Worm (Caenorhabditis elegans): Measurements from ENCODE around the gene Y39B6A.25.
A peak's percentile ranks its signal among the peaks of the same experiment; 100 is the strongest.

Gene Y39B6A.25

ce11 chrV:19026163-19026562, at the start of gene Y39B6A.25:
Gene Y39B6A.25, plus strand, starts transcription at chrV:19026463.
- no peak for TF ChIP-seq lin-35 (GFP tag; optimal IDR thresholded peaks at IDR 0.05)

ce11 chrV:18976539-18976938, 49.7 kb upstream of the Y39B6A.25 start:
- TF ChIP-seq egrh-3 (GFP tag; IDR thresholded peaks at IDR 0.05) (no peak), nhr-90 (tag; optimal IDR thresholded peaks at IDR 0.05) (no peak)

ce11 chrV:18977876-18978275, 48.4 kb upstream of the Y39B6A.25 start, which contains the start of gene Y39B6A.41:
Gene Y39B6A.41, minus strand, starts transcription at chrV:18977976.
- TF ChIP-seq Y53G8AR.9 (GFP tag; conservative IDR thresholded peaks at IDR 0.05) (no peak), cebp-2 (GFP tag; IDR thresholded peaks at IDR 0.05) (no peak), nhr-179 (tag; optimal IDR thresholded peaks at IDR 0.05) (no peak), Y79H2A.3 (GFP tag; conservative IDR thresholded peaks at IDR 0.05) (no peak), Y53F4B.3 (GFP tag; IDR thresholded peaks at IDR 0.05) (no peak), lsy-27 (tag; optimal IDR thresholded peaks at IDR 0.05; ENCODE audit: borderline replicate concordance, insufficient read depth) (no peak), ztf-6 (GFP tag; IDR thresholded peaks at IDR 0.05) (no peak), nhr-90 (tag; optimal IDR thresholded peaks at IDR 0.05) (no peak), aptf-2 (GFP tag; conservative IDR thresholded peaks at IDR 0.05) (no peak), egl-18 (GFP tag; IDR thresholded peaks at IDR 0.05) (no peak), T26A5.8 (tag; optimal IDR thresholded peaks at IDR 0.05) (no peak), F57A8.1 (GFP tag; optimal IDR thresholded peaks at IDR 0.05) (no peak), sea-2 (GFP tag; IDR thresholded peaks at IDR 0.05) (no peak), tbx-9 (tag; optimal IDR thresholded peaks at IDR 0.05; ENCODE audit: borderline replicate concordance) (no peak), tlf-1 (GFP tag; optimal IDR thresholded peaks at IDR 0.05) (no peak)

- TF ChIP-seq hmg-1.2 (GFP tag; IDR thresholded peaks at IDR 0.05) (no peak), lin-40 (tag; optimal IDR thresholded peaks at IDR 0.05) (no peak), hmg-20 (GFP tag; IDR thresholded peaks at IDR 0.05) (no peak), nhr-80 (tag; optimal IDR thresholded peaks at IDR 0.05) (peak; percentile 60)
Observed at ce11 chrV:18978301-18978700, 48.0 kb upstream of the Y39B6A.25 start.

ce11 chrV:18980091-18980490, 46.2 kb upstream of the Y39B6A.25 start:
- TF ChIP-seq K11D2.4 (GFP tag; IDR thresholded peaks at IDR 0.05) (0 out of 2 replicates have a peak, but pooled peaks have one; percentile 9), F33H1.4 (GFP tag; IDR thresholded peaks at IDR 0.05) (0 out of 2 replicates have a peak, but pooled peaks have one; percentile 22), madf-6 (GFP tag; IDR thresholded peaks at IDR 0.05) (0 out of 2 replicates have a peak, but pooled peaks have one; percentile 15), bed-1 (GFP tag; IDR thresholded peaks at IDR 0.05) (0 out of 2 replicates have a peak, but pooled peaks have one; percentile 25), lin-26 (GFP tag; IDR thresholded peaks at IDR 0.05) (0 out of 2 replicates have a peak, but pooled peaks have one; percentile 22), let-526 (GFP tag; IDR thresholded peaks at IDR 0.05) (0 out of 2 replicates have a peak, but pooled peaks have one; percentile 17), madf-3 (GFP tag; IDR thresholded peaks at IDR 0.05) (peak; percentile 8; the same call in 1 of the 2 replicates)

ce11 chrV:18980980-18981529, 45.2 kb upstream of the Y39B6A.25 start, which contains the start of the genes mrps-35 and sws-1:
Gene mrps-35, plus strand, starts transcription at chrV:18981306.
Gene sws-1, minus strand, starts transcription at chrV:18981479.
- no peak for TF ChIP-seq hlh-12 (tag; optimal IDR thresholded peaks at IDR 0.05)
- TF ChIP-seq lin-40 (tag; optimal IDR thresholded peaks at IDR 0.05) = no peak
- peak in 2 of 3 experiments; percentile 25 to 72 for TF ChIP-seq lin-35 (GFP tag; optimal IDR thresholded peaks at IDR 0.05)
- TF ChIP-seq Y56A3A.18 (GFP tag; IDR thresholded peaks at IDR 0.05) = no peak
- TF ChIP-seq B0261.1 (tag; optimal IDR thresholded peaks at IDR 0.05) = no peak
- TF ChIP-seq rec-8 (tag; optimal IDR thresholded peaks at IDR 0.05) = peak; percentile 11 to 71
- TF ChIP-seq rcor-1 (GFP tag; IDR thresholded peaks at IDR 0.05) = peak; percentile 66
- TF ChIP-seq F52B5.7 (tag; optimal IDR thresholded peaks at IDR 0.05) = no peak
- peak; percentile 41; the same call in 1 of the 2 replicates for TF ChIP-seq F33H1.4 (GFP tag; IDR thresholded peaks at IDR 0.05)
- TF ChIP-seq Y95B8A.8 (GFP tag; IDR thresholded peaks at IDR 0.05) = 0 out of 2 replicates have a peak, but pooled peaks have one; percentile 33
- no peak for TF ChIP-seq madf-3 (GFP tag; IDR thresholded peaks at IDR 0.05)
- no peak for TF ChIP-seq ztf-26 (tag; optimal IDR thresholded peaks at IDR 0.05)
- TF ChIP-seq ztf-22 (GFP tag; optimal IDR thresholded peaks at IDR 0.05) = no peak
- TF ChIP-seq mes-4 (tag; optimal IDR thresholded peaks at IDR 0.05) = no peak
- no peak for TF ChIP-seq egl-44 (GFP tag; IDR thresholded peaks at IDR 0.05)
- 0 out of 2 replicates have a peak, but pooled peaks have one; percentile 48 for TF ChIP-seq K11D2.4 (GFP tag; IDR thresholded peaks at IDR 0.05)
- no peak for TF ChIP-seq ztf-3 (GFP tag; optimal IDR thresholded peaks at IDR 0.05)

Measured in whole organism, young adult.